Worm (Caenorhabditis elegans): ENCODE measurements around the gene F56B3.4.

The F56B3.4 gene

ce11 chrIV:736447-736846, 57.6 kb downstream of the F56B3.4 start, which contains the start of gene kvs-5:
kvs-5 (plus strand) TSS chrIV:736747.
- TF ChIP-seq bed-1 (GFP tag; IDR thresholded peaks at IDR 0.05) (no peak), madf-8 (GFP tag; conservative IDR thresholded peaks at IDR 0.05) (no peak), aptf-2 (GFP tag; conservative IDR thresholded peaks at IDR 0.05) (no peak), rec-8 (tag; optimal IDR thresholded peaks at IDR 0.05) (no peak), F57A8.1 (GFP tag; optimal IDR thresholded peaks at IDR 0.05) (no peak), F55B11.4 (tag; optimal IDR thresholded peaks at IDR 0.05; ENCODE audit: borderline replicate concordance, insufficient read depth) (no peak), athp-1 (tag; optimal IDR thresholded peaks at IDR 0.05) (no peak)
